Fruit fly (Drosophila melanogaster): ENCODE data around the gene Sfp24Bc.

The Sfp24Bc gene

DNA sequence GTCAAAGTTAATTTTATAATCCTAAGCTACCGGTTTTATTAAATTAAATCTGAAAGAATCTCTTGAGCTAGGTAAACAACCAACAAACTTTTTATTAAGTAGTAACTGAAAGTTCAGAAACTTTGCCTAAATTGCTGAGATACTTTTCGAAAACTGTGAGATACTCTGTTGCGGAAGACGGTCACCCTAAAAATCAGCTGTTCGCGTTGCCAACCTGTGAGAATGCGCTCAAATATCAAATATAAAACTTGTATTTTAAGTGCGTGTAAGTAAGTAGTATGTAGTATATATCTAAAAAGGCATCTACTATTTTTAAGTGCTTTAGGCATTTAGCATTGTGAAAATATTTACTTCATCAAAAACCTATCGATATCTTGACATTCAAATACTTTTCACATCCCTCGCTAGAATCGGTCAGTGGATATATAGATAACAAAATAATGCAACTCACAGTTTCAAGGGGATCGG is 42.6 kb upstream of the Sfp24Bc start, which contains the start of the genes CG31955 and CG2818 (continued):
- 0 out of 2 replicates have a peak, but pooled peaks have one; percentile 25 for TF ChIP-seq GATAe (GFP tag; conservative IDR thresholded peaks at IDR 0.05)
- TF ChIP-seq z (GFP tag; IDR thresholded peaks at IDR 0.05): no peak
- no peak for TF ChIP-seq Usf (GFP tag; optimal IDR thresholded peaks at IDR 0.05)
- TF ChIP-seq CG12104 (GFP tag; optimal IDR thresholded peaks at IDR 0.05): no peak
- no peak for TF ChIP-seq Hr3 (GFP tag; optimal IDR thresholded peaks at IDR 0.05)
- peak; percentile 1 for TF ChIP-seq az2 (GFP tag; optimal IDR thresholded peaks at IDR 0.05)
- no peak for TF ChIP-seq dmrt99B (tag; optimal IDR thresholded peaks at IDR 0.05)
- TF ChIP-seq Fer3 (tag; optimal IDR thresholded peaks at IDR 0.05): no peak
- TF ChIP-seq Dref (GFP tag; IDR thresholded peaks at IDR 0.05): peak; percentile 60
- no peak for TF ChIP-seq salm (tag; optimal IDR thresholded peaks at IDR 0.05)
- TF ChIP-seq CG8359 (GFP tag; optimal IDR thresholded peaks at IDR 0.05; ENCODE audit: borderline replicate concordance): no peak
- peak; percentile 64; the same call in 1 of the 3 replicates for TF ChIP-seq Opbp (GFP tag; IDR thresholded peaks at IDR 0.05; ENCODE audit: partially characterized antibody)
- no peak for TF ChIP-seq CG30403 (GFP tag; optimal IDR thresholded peaks at IDR 0.05)
- peak; percentile 16 for TF ChIP-seq chn (GFP tag; optimal IDR thresholded peaks at IDR 0.05)
- TF ChIP-seq CG10959 (GFP tag; IDR thresholded peaks at IDR 0.05): no peak
- no peak for TF ChIP-seq CG15696 (tag; optimal IDR thresholded peaks at IDR 0.05)
- TF ChIP-seq D19A (tag; optimal IDR thresholded peaks at IDR 0.05): no peak
- TF ChIP-seq CG12299 (tag; optimal IDR thresholded peaks at IDR 0.05): no peak
- TF ChIP-seq croc (GFP tag; conservative IDR thresholded peaks at IDR 0.05): no peak
- no peak for TF ChIP-seq tio (GFP tag; optimal IDR thresholded peaks at IDR 0.05)
- TF ChIP-seq seq (GFP tag; IDR thresholded peaks at IDR 0.05): no peak
- TF ChIP-seq Vsx1 (GFP tag; optimal IDR thresholded peaks at IDR 0.05): no peak
- TF ChIP-seq CG3726 (GFP tag; IDR thresholded peaks at IDR 0.05): no peak
- no peak for TF ChIP-seq CG14050 (GFP tag; IDR thresholded peaks at IDR 0.05)
- no peak for TF ChIP-seq CG6683 (GFP tag; optimal IDR thresholded peaks at IDR 0.05)
- no peak for TF ChIP-seq tap (tag; optimal IDR thresholded peaks at IDR 0.05)
- no peak for TF ChIP-seq E2f1 (GFP tag; IDR thresholded peaks at IDR 0.05)
- no peak for TF ChIP-seq CG8089 (GFP tag; optimal IDR thresholded peaks at IDR 0.05)
- TF ChIP-seq odd (GFP tag; optimal IDR thresholded peaks at IDR 0.05): no peak
- TF ChIP-seq CG1529 (GFP tag; optimal IDR thresholded peaks at IDR 0.05): no peak
- TF ChIP-seq klu (GFP tag; IDR thresholded peaks at IDR 0.05): no peak
- TF ChIP-seq sim (GFP tag; IDR thresholded peaks at IDR 0.05): no peak
- no peak for TF ChIP-seq CG9609 (GFP tag; optimal IDR thresholded peaks at IDR 0.05)
- no peak for TF ChIP-seq ATbp (GFP tag; optimal IDR thresholded peaks at IDR 0.05)
- no peak for TF ChIP-seq mld (GFP tag; IDR thresholded peaks at IDR 0.05; ENCODE audit: partially characterized antibody)
- TF ChIP-seq CG30431 (GFP tag; optimal IDR thresholded peaks at IDR 0.05): no peak
- TF ChIP-seq CG3847 (GFP tag; IDR thresholded peaks at IDR 0.05): peak; percentile 51
- no peak for TF ChIP-seq CG12071 (GFP tag; optimal IDR thresholded peaks at IDR 0.05)
- no peak for TF ChIP-seq CG32767 (GFP tag; IDR thresholded peaks at IDR 0.05)
- TF ChIP-seq CG18764 (GFP tag; optimal IDR thresholded peaks at IDR 0.05): no peak
- peak; percentile 86 for TF ChIP-seq Sry-δ (GFP tag; optimal IDR thresholded peaks at IDR 0.05)
- peak; percentile 80 for TF ChIP-seq BEAF-32 (GFP tag; optimal IDR thresholded peaks at IDR 0.05)
- no peak for TF ChIP-seq Mes4 (GFP tag; optimal IDR thresholded peaks at IDR 0.05)
- TF ChIP-seq CG12769 (tag; optimal IDR thresholded peaks at IDR 0.05): peak; percentile 36
- TF ChIP-seq CG34376 (GFP tag; optimal IDR thresholded peaks at IDR 0.05): no peak
- no peak for TF ChIP-seq CG8388 (GFP tag; optimal IDR thresholded peaks at IDR 0.05)
- TF ChIP-seq Ets97D (GFP tag; optimal IDR thresholded peaks at IDR 0.05): peak; percentile 50
- TF ChIP-seq CG15514 (GFP tag; optimal IDR thresholded peaks at IDR 0.05): peak; percentile 41
- TF ChIP-seq Ravus (GFP tag; IDR thresholded peaks at IDR 0.05): no peak
- no peak for TF ChIP-seq CG34422 (GFP tag; IDR thresholded peaks at IDR 0.05)
- TF ChIP-seq ind (GFP tag; optimal IDR thresholded peaks at IDR 0.05): peak; percentile 1
- TF ChIP-seq Optix (GFP tag; IDR thresholded peaks at IDR 0.05): no peak
